Worm (Caenorhabditis elegans): ENCODE data around the gene fbxa-75.

The fbxa-75 gene

DNA sequence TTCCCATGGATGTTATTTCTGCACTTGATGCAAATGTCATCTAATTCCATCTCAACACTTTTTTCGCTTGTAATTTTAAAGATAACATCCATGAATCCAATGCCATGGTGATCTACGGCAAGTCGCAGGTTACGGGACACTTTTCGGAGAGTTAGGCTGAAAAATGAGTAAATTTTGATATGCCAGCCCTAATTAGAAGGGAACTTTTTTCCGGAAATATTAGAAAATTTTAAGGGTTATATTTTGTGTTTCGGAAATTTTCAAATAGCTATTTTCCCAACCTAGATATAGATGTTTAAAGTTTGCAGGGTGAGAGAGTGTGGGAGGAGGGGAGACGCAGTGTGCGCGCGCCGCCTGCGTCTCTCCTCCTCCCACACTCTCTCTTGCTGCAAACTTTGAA is 3.8 kb downstream of the fbxa-75 start:
- TF ChIP-seq unc-62 (GFP tag; optimal IDR thresholded peaks at IDR 0.05), result no peak

DNA sequence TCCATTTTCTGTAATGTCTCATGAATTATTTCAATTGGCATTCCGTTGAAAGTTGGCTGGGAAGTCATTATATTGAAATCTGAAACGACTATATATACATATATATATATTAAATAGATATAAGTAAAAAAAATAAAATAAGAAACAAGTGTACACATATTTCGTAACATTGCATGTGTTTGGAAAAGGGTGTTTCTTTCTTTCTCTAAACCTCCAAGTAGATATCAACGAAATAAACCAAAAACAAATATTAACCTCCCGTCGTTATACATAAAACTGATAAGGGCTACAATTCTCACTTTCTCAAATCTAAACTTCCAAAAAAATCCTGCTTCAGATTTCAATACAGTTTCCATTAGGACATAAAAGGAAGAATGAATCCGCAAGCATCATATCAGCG is 4.7 kb downstream of the fbxa-75 start, which contains the start of gene fbxa-79:
fbxa-79 (minus strand) TSS at position 86 of the 400 bp plus-strand sequence.
- no peak for TF ChIP-seq unc-62 (GFP tag; optimal IDR thresholded peaks at IDR 0.05)

DNA sequence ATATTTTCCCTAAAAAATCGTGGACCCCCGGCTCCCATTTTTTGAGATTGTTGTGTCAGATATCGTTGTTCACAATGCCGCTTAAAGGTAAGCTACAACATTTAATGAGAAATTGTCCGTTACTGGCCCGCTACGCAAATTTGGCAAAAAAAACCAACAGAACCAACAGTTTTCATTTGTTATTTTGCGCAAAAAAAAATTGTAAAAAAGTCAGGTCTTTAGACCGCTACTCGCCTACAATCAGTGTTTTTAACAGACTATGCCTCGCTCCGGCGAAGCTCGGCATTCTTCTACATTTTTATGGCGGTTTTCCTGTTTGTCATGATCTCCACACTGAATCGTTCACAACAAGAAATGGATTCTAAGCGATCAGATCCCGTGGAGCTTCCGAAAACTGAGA is 5.4 kb downstream of the fbxa-75 start, which contains the start of gene Y82E9BL.12:
Y82E9BL.12 (plus strand) TSS at position 301 of the 400 bp plus-strand sequence.
- TF ChIP-seq unc-62 (GFP tag; optimal IDR thresholded peaks at IDR 0.05), result no peak

DNA sequence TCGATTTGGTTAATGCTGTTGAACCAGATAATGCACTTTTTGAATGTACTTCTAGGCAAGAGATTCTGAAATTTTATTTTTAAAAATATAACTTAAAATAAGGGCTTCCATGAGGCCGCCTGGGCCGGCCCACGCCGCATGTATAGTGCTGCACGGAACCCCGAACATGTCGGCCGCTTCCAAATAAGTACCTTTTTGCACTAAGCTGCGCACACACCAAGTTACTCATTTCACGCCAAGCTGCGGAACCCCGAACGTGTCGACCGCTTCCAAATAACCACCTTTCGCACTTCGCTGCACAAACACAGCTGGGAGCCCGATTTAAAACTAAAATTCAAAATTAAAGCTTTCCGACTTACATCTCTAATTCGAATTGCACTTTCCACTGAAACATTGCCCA is 7.9 kb downstream of the fbxa-75 start:
- no peak for TF ChIP-seq unc-62 (GFP tag; optimal IDR thresholded peaks at IDR 0.05)

DNA sequence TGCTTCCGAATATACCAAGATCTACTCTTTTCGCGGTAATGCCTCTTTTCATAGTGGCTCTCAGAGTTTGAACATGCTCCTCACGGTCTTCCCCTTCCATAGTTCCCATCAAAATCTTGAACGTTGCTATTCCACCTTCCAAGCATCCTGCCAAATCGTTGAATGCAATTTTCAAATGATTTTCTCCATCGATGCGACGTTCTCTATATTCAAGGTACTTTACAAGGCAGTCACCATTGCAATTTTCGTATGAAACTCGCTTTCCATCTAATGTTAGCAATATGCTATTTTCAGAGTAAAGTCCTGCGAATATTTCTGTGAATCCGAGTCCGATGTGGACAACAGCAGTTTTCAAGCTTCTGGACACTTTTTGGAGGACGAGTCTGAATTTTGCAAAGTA is 10.8 kb downstream of the fbxa-75 start:
- TF ChIP-seq unc-62 (GFP tag; optimal IDR thresholded peaks at IDR 0.05), result no peak

DNA sequence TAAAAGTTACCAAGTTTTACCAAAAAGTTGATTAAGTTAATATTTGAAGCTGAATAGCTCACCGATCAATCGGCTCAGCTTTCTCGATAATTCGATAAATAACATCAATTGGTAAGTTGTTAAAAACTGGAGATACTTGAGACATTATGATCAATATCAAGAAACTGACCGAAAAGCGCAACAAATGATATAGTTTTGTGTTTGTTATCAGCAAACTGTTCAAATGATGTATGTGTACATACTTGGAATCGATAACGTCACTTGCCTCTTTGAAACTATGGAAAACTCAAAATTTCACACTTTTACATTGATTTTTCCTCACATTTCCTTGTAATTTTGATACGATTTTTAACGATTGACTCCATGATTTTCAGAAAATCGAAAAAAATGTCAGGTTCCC is 11.5 kb downstream of the fbxa-75 start, which contains the start of the genes fbxa-80 and fbxa-19:
fbxa-80 (minus strand) TSS at position 173 of the 400 bp plus-strand sequence.
fbxa-19 (plus strand) TSS at position 364 of the 400 bp plus-strand sequence.
- TF ChIP-seq unc-62 (GFP tag; optimal IDR thresholded peaks at IDR 0.05), result no peak

DNA sequence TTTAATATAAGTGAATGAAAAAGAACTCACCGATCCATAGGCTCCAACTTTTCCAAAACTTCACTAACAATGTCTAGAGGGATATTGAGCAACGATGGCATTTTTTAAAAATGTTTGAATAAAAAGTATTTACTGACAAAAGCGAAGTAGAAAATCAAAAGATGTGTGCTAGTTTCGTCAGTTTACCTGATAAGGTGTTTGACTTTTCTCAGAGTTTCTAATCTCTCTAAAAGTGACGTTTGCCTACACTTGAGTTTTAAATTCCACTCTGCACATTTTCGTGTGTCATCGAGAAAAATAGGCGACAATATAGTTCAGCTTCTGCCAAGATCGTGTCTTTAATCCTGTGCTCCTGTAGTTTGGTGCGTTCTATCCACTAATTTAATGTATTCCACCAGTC is 18.0 kb downstream of the fbxa-75 start, which contains the start of gene fbxa-15:
fbxa-15 (minus strand) TSS at position 101 of the 400 bp plus-strand sequence.
- no peak for TF ChIP-seq unc-62 (GFP tag; optimal IDR thresholded peaks at IDR 0.05)

DNA sequence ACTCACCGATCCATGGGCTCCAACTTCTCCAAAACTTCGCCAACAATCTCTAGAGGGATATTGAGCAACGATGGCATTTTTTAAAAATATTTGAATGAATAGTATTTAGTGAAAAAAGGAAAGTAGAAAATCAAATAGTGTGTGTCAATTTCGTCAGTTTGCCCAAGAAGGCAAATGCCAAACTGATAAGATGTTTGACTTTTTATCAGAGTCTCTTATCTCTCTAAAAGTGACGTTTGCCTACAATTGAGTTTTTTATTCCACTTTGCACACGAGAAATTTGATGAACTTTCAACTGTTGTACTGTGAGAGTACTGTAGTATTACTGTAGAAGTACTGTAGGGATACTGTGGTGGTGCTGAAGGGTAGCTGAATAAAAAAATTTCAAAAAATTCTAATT is 20.0 kb downstream of the fbxa-75 start:
- TF ChIP-seq unc-62 (GFP tag; optimal IDR thresholded peaks at IDR 0.05), result no peak

DNA sequence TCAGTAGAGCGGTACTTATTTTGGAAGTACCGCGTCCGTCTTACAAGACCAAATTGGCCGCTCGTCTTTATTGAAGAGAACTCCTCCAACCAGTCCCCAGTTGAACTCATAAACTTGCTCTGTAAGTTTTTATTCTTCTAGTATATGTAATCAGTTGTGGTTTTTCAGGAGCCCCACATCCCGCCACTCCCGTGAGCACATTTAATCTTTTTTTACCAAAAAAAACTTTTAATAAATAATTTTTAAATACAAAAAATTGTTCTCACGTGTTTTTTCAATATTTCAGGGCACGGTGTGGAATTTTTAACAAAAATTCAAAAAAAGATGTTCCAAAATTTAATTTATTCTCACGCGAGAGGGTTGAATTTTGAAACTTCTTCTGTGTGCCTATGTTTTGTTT is 21.0 kb downstream of the fbxa-75 start, which contains the start of gene fbxa-14:
fbxa-14 (minus strand) TSS at position 101 of the 400 bp plus-strand sequence.
- TF ChIP-seq unc-62 (GFP tag; optimal IDR thresholded peaks at IDR 0.05), result no peak

DNA sequence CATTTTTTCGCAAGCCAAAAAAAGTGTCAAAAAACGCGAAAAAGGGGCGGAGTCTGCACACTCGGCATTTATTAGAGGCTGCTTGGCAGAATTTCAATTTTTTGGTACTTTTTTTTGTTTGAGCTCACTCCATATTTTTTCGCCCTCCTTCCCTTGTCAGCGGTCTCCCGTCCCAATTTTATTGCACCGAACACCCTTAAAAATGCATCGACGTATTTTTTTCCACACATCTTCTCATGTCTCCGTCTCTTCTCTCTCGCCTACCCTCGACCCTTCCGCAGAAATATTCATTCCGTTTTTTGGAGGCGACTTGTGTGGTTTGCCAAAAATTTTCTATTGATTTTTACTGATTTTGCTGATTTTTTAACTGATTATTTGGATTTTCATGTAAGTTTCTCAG is 23.0 kb downstream of the fbxa-75 start, which contains the start of gene Y82E9BL.18:
Y82E9BL.18 (plus strand) TSS at position 301 of the 400 bp plus-strand sequence.
- TF ChIP-seq unc-62 (GFP tag; optimal IDR thresholded peaks at IDR 0.05), result no peak

DNA sequence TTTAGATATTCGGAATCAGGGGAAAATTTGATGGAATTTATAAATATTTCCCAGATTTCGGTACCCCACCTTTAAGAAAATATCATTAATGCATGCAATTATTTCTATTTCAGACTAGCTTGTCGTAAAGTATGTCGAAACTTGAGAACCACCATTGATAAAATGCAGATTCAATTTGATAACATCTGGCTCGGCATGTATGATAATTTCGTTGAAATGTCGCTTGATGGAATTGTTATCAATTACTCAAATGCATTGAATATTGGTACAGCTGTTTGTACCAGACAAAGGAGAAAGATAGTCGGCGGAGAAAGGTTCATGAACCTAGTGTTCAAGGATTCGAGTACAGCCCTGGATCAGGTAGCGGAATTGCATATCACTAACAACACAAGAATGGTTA is 28.4 kb downstream of the fbxa-75 start, which contains the start of gene Y82E9BL.19:
Y82E9BL.19 (plus strand) TSS at position 123 of the 400 bp plus-strand sequence.
- no peak for TF ChIP-seq unc-62 (GFP tag; optimal IDR thresholded peaks at IDR 0.05)

DNA sequence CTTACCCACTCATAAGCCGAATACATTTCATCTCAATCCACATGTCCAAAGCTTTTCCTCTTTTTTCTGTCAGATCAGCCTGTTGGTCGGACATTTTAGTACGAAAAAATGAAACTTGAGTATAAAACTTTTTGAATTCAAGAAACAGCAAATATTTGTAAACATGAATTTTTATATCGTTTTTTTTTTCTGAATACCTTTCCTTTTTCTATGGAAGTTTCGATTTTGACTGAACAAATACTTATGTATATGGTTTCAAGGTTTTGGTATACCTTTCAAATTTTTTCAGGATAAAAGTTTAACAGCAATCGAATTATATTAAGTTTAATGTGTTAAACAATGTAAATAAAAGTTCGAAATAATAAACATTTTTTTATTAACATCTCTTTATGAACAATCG is 36.7 kb downstream of the fbxa-75 start, which contains the start of gene fbxa-5:
fbxa-5 (minus strand) TSS at position 101 of the 400 bp plus-strand sequence.
- TF ChIP-seq unc-62 (GFP tag; optimal IDR thresholded peaks at IDR 0.05), result no peak

DNA sequence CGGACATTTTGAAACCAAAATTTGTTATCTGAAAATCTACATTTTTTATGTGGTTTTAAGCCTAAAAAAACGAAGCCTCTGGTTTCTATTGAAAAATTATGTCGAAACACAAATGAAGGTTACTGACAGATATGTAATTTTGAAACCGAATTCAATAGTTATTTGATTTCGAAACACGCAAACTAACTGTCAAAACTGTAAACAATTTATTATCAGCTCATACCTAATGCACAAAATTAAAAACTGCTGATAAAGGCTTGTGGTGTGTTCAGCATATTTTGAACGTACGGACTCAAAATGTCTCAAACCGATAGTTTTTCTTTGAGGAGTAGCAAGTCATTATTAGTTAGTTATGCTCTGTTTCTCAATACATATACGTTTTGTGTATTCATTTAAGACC is 39.0 kb downstream of the fbxa-75 start, which contains the start of gene fbxa-26:
fbxa-26 (minus strand) TSS at position 35 of the 400 bp plus-strand sequence.
- TF ChIP-seq unc-62 (GFP tag; optimal IDR thresholded peaks at IDR 0.05), result no peak

DNA sequence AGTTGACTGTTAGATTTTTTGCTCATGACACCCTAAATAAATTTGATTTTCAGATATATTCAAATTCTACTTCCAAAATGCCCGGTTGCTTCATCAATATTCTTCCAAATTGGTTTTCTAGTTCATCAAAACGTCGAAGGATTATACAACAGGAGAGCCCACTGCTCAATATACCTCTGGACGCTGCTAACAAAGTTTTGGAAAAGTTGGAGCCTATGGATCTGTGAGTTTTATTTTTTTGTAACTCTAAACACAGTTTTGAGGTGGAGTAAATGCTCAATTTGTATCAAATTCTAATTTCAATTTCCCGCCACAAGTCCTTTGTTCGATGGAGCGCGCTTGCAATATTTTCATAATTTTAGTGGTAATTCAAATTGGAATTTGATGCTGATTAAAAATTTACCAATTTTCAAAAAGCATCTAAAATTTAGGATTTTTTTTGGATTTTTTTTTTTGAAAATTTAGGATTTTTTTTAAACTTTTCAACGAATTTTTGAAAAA is 39.5 kb downstream of the fbxa-75 start, which contains the start of gene fbxa-27:
fbxa-27 (plus strand) TSS at position 51 of the 501 bp plus-strand sequence.
- no peak for TF ChIP-seq unc-62 (GFP tag; optimal IDR thresholded peaks at IDR 0.05)

DNA sequence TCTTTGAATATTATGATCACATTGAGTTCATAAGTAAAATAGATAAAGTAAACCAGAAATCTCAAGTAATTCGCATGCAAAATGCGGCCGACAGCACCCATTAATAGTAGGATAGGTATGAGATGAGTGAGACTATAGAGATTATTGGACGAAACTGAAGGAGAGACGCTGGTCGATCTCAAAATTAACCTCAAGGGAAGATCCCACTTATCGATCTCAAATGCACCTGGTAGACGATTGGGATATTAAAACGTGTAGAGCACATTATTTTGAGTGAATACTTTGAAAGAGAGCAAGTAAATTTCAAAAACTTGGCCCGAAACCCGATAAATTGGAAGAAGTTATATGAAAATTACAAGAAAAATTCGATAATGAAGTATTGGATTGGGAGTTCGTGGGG is 42.2 kb downstream of the fbxa-75 start, which contains the start of gene Y82E9BL.6:
Y82E9BL.6 (minus strand) TSS at position 101 of the 400 bp plus-strand sequence.
- no peak for TF ChIP-seq unc-62 (GFP tag; optimal IDR thresholded peaks at IDR 0.05)

DNA sequence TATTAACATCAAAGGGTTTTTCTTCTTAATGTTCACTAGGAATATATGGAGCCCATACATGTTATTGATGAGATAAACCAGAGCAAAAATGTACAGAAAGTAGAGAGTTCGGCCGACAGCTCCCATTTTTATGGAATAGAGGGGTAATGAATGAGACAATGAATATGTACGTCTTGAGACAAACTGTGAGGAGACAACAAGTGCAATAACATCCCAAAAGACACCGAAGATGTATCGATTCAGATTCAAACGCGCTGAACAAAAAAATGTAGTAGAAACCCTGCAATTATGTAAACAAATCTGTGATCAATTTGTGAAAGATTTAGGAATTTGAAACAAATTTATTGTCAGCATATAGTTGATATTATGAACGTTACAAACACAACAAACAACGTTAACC is 43.5 kb downstream of the fbxa-75 start:
- no peak for TF ChIP-seq unc-62 (GFP tag; optimal IDR thresholded peaks at IDR 0.05)

DNA sequence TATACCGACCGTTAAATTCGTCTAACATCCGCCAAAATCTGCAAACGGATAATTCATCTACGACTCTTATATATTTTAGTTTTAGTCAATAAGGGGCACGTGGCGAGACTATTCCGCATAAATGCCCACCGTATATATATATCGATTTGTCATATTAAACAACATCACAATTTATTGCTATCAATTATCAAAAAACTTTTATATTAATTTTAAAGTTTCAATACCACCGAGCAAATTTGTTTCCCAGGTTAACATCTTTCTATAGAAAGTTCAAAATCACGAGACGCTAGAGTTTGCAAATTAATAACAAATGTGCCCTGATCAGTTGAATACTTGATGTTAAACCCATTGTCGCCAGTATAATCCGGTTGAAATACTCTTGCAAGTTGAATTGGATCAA is 44.0 kb downstream of the fbxa-75 start, which contains the start of gene Y82E9BL.5:
Y82E9BL.5 (minus strand) TSS at position 101 of the 400 bp plus-strand sequence.
- TF ChIP-seq unc-62 (GFP tag; optimal IDR thresholded peaks at IDR 0.05), result no peak
